Worm (Caenorhabditis elegans): ENCODE measurements around the gene sfxn-1.4.

- TF ChIP-seq him-1 (tag; optimal IDR thresholded peaks at IDR 0.05) (no peak), dao-5 (tag; optimal IDR thresholded peaks at IDR 0.05) (no peak), W03F9.2 (tag; optimal IDR thresholded peaks at IDR 0.05) (no peak)
Observed at ce11 chrII:11728545-11729105, 47.6 kb upstream of the sfxn-1.4 start, which contains the start of gene alh-8.

Measured in whole organism, L4/young adult.